Fruit fly (Drosophila melanogaster) whole organism, embryonic: ENCODE measurements around the gene Gip.
A peak's percentile ranks its signal among the peaks of the same experiment; 100 is the strongest.

ENCODE experiments used
- Abd-B ChIP-seq: fragments of 200-800 bp; sonication (Bioruptor generic); optimal IDR thresholded peaks from 2 replicates; lab custom pipeline; 2018; ENCODE audit warnings: missing biosample characterization, mild to moderate bottlenecking, missing genetic modification characterization, moderate library complexity
- Ada2b ChIP-seq: fragments of 200-800 bp; sonication (Bioruptor generic); IDR thresholded peaks from 2 replicates; pipeline ENCODE4 v1.3.6; 2022; ENCODE audit warnings: missing biosample characterization, missing genetic modification characterization
- CG11398 ChIP-seq: fragments of 200-800 bp; sonication (Bioruptor generic); optimal IDR thresholded peaks from 2 replicates; lab custom pipeline; 2016; ENCODE audit warnings: missing biosample characterization, missing genetic modification characterization
- CG12659 ChIP-seq: fragments of 200-800 bp; sonication (Bioruptor generic); optimal IDR thresholded peaks from 3 replicates; lab custom pipeline; 2017; ENCODE audit warnings: mild to moderate bottlenecking, missing biosample characterization, missing genetic modification reagents, missing genetic modification characterization
- CG13624 ChIP-seq: fragments of 200-800 bp; sonication (Bioruptor generic); optimal IDR thresholded peaks from 2 replicates; lab custom pipeline; 2016; ENCODE audit warnings: missing biosample characterization, missing genetic modification characterization
- CG17385 ChIP-seq: fragments of 200-800 bp; sonication (Bioruptor generic); optimal IDR thresholded peaks from 3 replicates; lab custom pipeline; 2018; ENCODE audit warnings: missing biosample characterization, mild to moderate bottlenecking, missing genetic modification characterization
- CG17612 ChIP-seq: fragments of 200-800 bp; sonication (Bioruptor generic); IDR thresholded peaks from 2 replicates; pipeline ENCODE4 v1.3.6; 2022; ENCODE audit warnings: missing biosample characterization, missing genetic modification characterization
- CG17802 ChIP-seq: fragments of 200-800 bp; sonication (Bioruptor generic); optimal IDR thresholded peaks from 2 replicates; lab custom pipeline; 2018; ENCODE audit warnings: missing biosample characterization, mild to moderate bottlenecking, missing genetic modification characterization, moderate library complexity
- CG2202 ChIP-seq: fragments of 200-800 bp; sonication (Bioruptor generic); optimal IDR thresholded peaks from 2 replicates; lab custom pipeline; 2018; ENCODE audit warnings: missing biosample characterization, mild to moderate bottlenecking, missing genetic modification characterization
- CG31224 ChIP-seq: fragments of 200-800 bp; sonication (Bioruptor generic); IDR thresholded peaks from 2 replicates; pipeline ENCODE4 v1.3.6; 2022; ENCODE audit warnings: missing biosample characterization, missing genetic modification characterization
- CG33213 ChIP-seq: fragments of 200-800 bp; sonication (Bioruptor generic); optimal IDR thresholded peaks from 3 replicates; lab custom pipeline; 2016; ENCODE audit warnings: missing biosample characterization, missing genetic modification characterization
- CG3847 ChIP-seq: fragments of 200-800 bp; sonication (Bioruptor generic); IDR thresholded peaks from 2 replicates; pipeline ENCODE4 v1.3.6; 2022; ENCODE audit warnings: missing biosample characterization, missing genetic modification characterization
- CG4820 ChIP-seq: fragments of 200-800 bp; sonication (Bioruptor generic); optimal IDR thresholded peaks from 3 replicates; lab custom pipeline; 2016; ENCODE audit warnings: missing biosample characterization, missing genetic modification characterization
- CG5245 ChIP-seq: fragments of 200-800 bp; sonication (Bioruptor generic); optimal IDR thresholded peaks from 3 replicates; lab custom pipeline; 2016; ENCODE audit warnings: missing biosample characterization, missing genetic modification characterization
- CG6683 ChIP-seq: fragments of 200-800 bp; sonication (Bioruptor generic); optimal IDR thresholded peaks from 2 replicates; lab custom pipeline; 2017; ENCODE audit warnings: missing biosample characterization, mild to moderate bottlenecking, missing genetic modification characterization, missing genetic modification reagents
- CG6813 ChIP-seq: fragments of 200-800 bp; sonication (Bioruptor generic); optimal IDR thresholded peaks from 2 replicates; lab custom pipeline; 2017; ENCODE audit warnings: missing biosample characterization, missing genetic modification characterization, mild to moderate bottlenecking, moderate library complexity, missing genetic modification reagents
- CG7271 ChIP-seq: fragments of 200-800 bp; sonication (Bioruptor generic); optimal IDR thresholded peaks from 2 replicates; lab custom pipeline; 2018; ENCODE audit warnings: missing biosample characterization, mild to moderate bottlenecking, missing genetic modification characterization, moderate library complexity
- CG8089 ChIP-seq: fragments of 200-800 bp; sonication (Bioruptor generic); optimal IDR thresholded peaks from 3 replicates; lab custom pipeline; 2016; ENCODE audit warnings: missing biosample characterization, missing genetic modification characterization
- CG8281 ChIP-seq: fragments of 200-800 bp; sonication (Bioruptor generic); optimal IDR thresholded peaks from 2 replicates; lab custom pipeline; 2018; ENCODE audit warnings: missing biosample characterization, mild to moderate bottlenecking, missing genetic modification characterization, moderate library complexity
- CG8359 ChIP-seq: fragments of 200-800 bp; sonication (Bioruptor generic); optimal IDR thresholded peaks from 2 replicates; lab custom pipeline; 2017; ENCODE audit warnings: missing biosample characterization, mild to moderate bottlenecking, missing genetic modification characterization, borderline replicate concordance
- Fer2 ChIP-seq: fragments of 200-800 bp; sonication (Bioruptor generic); optimal IDR thresholded peaks from 2 replicates; lab custom pipeline; 2018; ENCODE audit warnings: missing biosample characterization, mild to moderate bottlenecking, missing genetic modification characterization, moderate library complexity
- H15 ChIP-seq: fragments of 200-800 bp; sonication (Bioruptor generic); IDR thresholded peaks from 3 replicates; pipeline ENCODE4 v1.3.6; 2022; ENCODE audit warnings: missing biosample characterization, missing genetic modification characterization
- Hsf ChIP-seq: fragments of 200-800 bp; sonication (Bioruptor generic); optimal IDR thresholded peaks from 3 replicates; lab custom pipeline; 2016; ENCODE audit warnings: missing biosample characterization, missing genetic modification characterization
- Neu2 ChIP-seq: fragments of 200-800 bp; sonication (Bioruptor generic); optimal IDR thresholded peaks from 3 replicates; lab custom pipeline; 2016; ENCODE audit warnings: missing biosample characterization, missing genetic modification characterization, borderline replicate concordance
- Nf-YC ChIP-seq: fragments of 200-800 bp; optimal IDR thresholded peaks from 3 replicates; lab custom pipeline; 2019; ENCODE audit warnings: missing biosample characterization, mild to moderate bottlenecking, missing genetic modification characterization, moderate library complexity
- Rx ChIP-seq: fragments of 200-800 bp; sonication (Bioruptor generic); IDR thresholded peaks from 2 replicates; pipeline ENCODE4 v1.3.6; 2022; ENCODE audit warnings: missing biosample characterization, missing genetic modification characterization
- Sox100B ChIP-seq: fragments of 200-800 bp; sonication (Bioruptor generic); optimal IDR thresholded peaks from 3 replicates; lab custom pipeline; 2018; ENCODE audit warnings: missing biosample characterization, mild to moderate bottlenecking, missing genetic modification characterization
- Ssrp ChIP-seq: fragments of 200-800 bp; sonication (Bioruptor generic); optimal IDR thresholded peaks from 2 replicates; lab custom pipeline; 2018; ENCODE audit warnings: missing biosample characterization, mild to moderate bottlenecking, missing genetic modification characterization, moderate library complexity
- abd-A ChIP-seq: fragments of 200-800 bp; sonication (Bioruptor generic); optimal IDR thresholded peaks from 3 replicates; lab custom pipeline; 2019; ENCODE audit warnings: missing biosample characterization, mild to moderate bottlenecking, missing genetic modification characterization, moderate library complexity
- ac ChIP-seq: fragments of 200-800 bp; sonication (Bioruptor generic); optimal IDR thresholded peaks from 3 replicates; lab custom pipeline; 2017; ENCODE audit warnings: missing biosample characterization, mild to moderate bottlenecking, missing genetic modification characterization
- amos ChIP-seq: fragments of 200-800 bp; sonication (Bioruptor generic); IDR thresholded peaks from 2 replicates; pipeline ENCODE4 v1.3.6; 2022; ENCODE audit warnings: missing biosample characterization, missing genetic modification characterization; ENCODE audit not compliant: partially characterized antibody
- bowl ChIP-seq: fragments of 200-800 bp; sonication (Bioruptor generic); IDR thresholded peaks from 2 replicates; pipeline ENCODE4 v1.3.6; 2022; ENCODE audit warnings: missing biosample characterization, missing genetic modification characterization
- cad ChIP-seq: fragments of >200 bp; optimal IDR thresholded peaks from 2 replicates; lab custom pipeline; 2017; ENCODE audit warnings: missing biosample characterization, missing genetic modification characterization
- crp ChIP-seq, 2 experiments: fragments of 200-800 bp; sonication (Bioruptor generic); optimal IDR thresholded peaks; 2 replicates in 1 of 2; 3 replicates in 1 of 2; lab custom pipeline; 2017; ENCODE audit warnings: missing biosample characterization in 2 of 2, missing genetic modification characterization in 2 of 2, mild to moderate bottlenecking in 1 of 2, moderate library complexity in 1 of 2
- dmrt11E ChIP-seq: fragments of 200-800 bp; sonication (Bioruptor generic); optimal IDR thresholded peaks from 3 replicates; lab custom pipeline; 2018; ENCODE audit warnings: missing biosample characterization, mild to moderate bottlenecking, missing genetic modification characterization, moderate library complexity
- dysf ChIP-seq: fragments of 200-800 bp; sonication (Bioruptor generic); IDR thresholded peaks from 3 replicates; pipeline ENCODE4 v1.3.6; 2022; ENCODE audit warnings: missing biosample characterization, missing genetic modification characterization
- en ChIP-seq: fragments of 200-800 bp; sonication (Bioruptor generic); optimal IDR thresholded peaks from 2 replicates; lab custom pipeline; 2016; ENCODE audit warnings: missing biosample characterization, missing genetic modification characterization
- exex ChIP-seq: fragments of 200-800 bp; sonication (Bioruptor generic); optimal IDR thresholded peaks from 4 replicates; lab custom pipeline; 2018; ENCODE audit warnings: missing biosample characterization, mild to moderate bottlenecking, missing genetic modification characterization, moderate library complexity
- fd3F ChIP-seq: fragments of 200-800 bp; sonication (Bioruptor generic); optimal IDR thresholded peaks from 2 replicates; lab custom pipeline; 2018; ENCODE audit warnings: missing biosample characterization, mild to moderate bottlenecking, missing genetic modification characterization, moderate library complexity
- gcm2 ChIP-seq: fragments of 200-800 bp; sonication (Bioruptor generic); optimal IDR thresholded peaks from 2 replicates; lab custom pipeline; 2016; ENCODE audit warnings: missing biosample characterization, missing genetic modification characterization
- grau ChIP-seq: fragments of 200-800 bp; optimal IDR thresholded peaks from 3 replicates; lab custom pipeline; 2019; ENCODE audit warnings: missing biosample characterization, mild to moderate bottlenecking, missing genetic modification characterization, moderate library complexity
- klu ChIP-seq: fragments of 200-800 bp; sonication (Bioruptor generic); IDR thresholded peaks from 2 replicates; pipeline ENCODE4 v1.3.6; 2022; ENCODE audit warnings: missing biosample characterization, missing genetic modification characterization
- onecut ChIP-seq: fragments of 200-800 bp; sonication (Bioruptor generic); IDR thresholded peaks from 2 replicates; pipeline ENCODE4 v1.3.6; 2022; ENCODE audit warnings: missing biosample characterization, missing genetic modification characterization
- pita ChIP-seq: fragments of 200-800 bp; sonication (Bioruptor generic); optimal IDR thresholded peaks from 2 replicates; lab custom pipeline; 2017; ENCODE audit warnings: missing biosample characterization, mild to moderate bottlenecking, missing genetic modification characterization
- sd ChIP-seq: fragments of 200-800 bp; sonication (Bioruptor generic); optimal IDR thresholded peaks from 3 replicates; lab custom pipeline; 2018; ENCODE audit warnings: missing biosample characterization, mild to moderate bottlenecking, missing genetic modification characterization, moderate library complexity
- slp2 ChIP-seq: fragments of 200-800 bp; sonication (Bioruptor generic); optimal IDR thresholded peaks from 2 replicates; lab custom pipeline; 2016; ENCODE audit warnings: missing biosample characterization, missing genetic modification characterization
- sob ChIP-seq: fragments of 200-800 bp; sonication (Bioruptor generic); IDR thresholded peaks from 2 replicates; pipeline ENCODE4 v1.3.6; 2022; ENCODE audit warnings: missing biosample characterization, missing genetic modification characterization
- wor ChIP-seq: fragments of 200-800 bp; sonication (Bioruptor generic); IDR thresholded peaks from 2 replicates; pipeline ENCODE4 v1.3.6; 2022; ENCODE audit warnings: missing biosample characterization, missing genetic modification characterization
- zfh2 ChIP-seq: fragments of 200-800 bp; sonication (Bioruptor generic); optimal IDR thresholded peaks from 2 replicates; lab custom pipeline; 2016; ENCODE audit warnings: missing biosample characterization, missing genetic modification characterization

Gip gene

DNA sequence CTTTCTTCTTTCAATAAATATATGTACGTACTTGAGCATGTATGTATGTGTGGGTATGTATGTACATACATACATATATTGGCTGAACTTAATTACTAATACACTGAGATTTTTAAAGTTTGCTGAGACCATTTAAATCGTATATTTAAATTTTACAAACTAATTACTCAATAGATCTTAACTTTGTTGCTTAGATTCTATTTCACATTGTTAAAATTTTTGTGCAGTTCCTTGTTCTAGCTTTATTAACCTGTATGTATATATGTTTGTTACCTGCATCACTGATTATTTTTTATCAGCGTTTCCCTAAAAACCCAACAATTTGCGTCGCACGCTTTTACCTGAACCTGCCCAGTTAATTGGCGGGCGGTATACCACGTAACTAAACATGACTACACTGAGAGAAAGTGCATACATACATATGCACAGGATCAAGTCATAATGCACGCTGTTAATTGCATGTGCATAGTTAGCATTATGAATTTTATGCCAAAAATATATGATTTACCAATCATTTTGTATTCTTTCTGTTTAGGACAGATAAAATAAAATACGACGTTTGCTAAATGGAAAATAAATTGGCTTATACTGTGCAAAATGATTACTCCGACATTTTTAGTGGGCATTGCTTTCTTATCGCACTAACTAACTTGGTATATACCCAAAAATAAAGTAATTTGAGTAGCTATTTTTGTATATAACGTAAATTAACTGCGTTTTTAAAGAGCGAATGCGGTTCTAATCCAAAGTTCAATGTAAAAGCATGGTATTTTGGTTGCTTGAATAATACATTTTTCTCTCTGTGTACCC is 33.1 kb upstream of the Gip start (continued):
- TF ChIP-seq fd3F (GFP tag; lab: Kevin White, UChicago) (no peak), cad (no peak), CG31224 (no peak), CG4820 (peak; percentile 20), Ssrp (peak; percentile 6), crp (GFP tag; optimal IDR thresholded peaks at IDR 0.05; lab: Kevin White, UChicago) (no peak), H15 (0 out of 3 replicates have a peak, but pooled peaks have one; percentile 32), Fer2 (tag; lab: Kevin White, UChicago) (no peak), gcm2 (GFP tag; lab: Kevin White, UChicago) (no peak), CG13624 (peak; percentile 36), Sox100B (GFP tag; lab: Kevin White, UChicago) (peak; percentile 50), Rx (no peak), CG33213 (GFP tag; lab: Kevin White, UChicago) (no peak), CG12659 (GFP tag; lab: Kevin White, UChicago) (peak; percentile 37), Neu2 (GFP tag; lab: Kevin White, UChicago) (no peak), dysf (0 out of 3 replicates have a peak, but pooled peaks have one; percentile 22), wor (GFP tag; lab: Robert Waterston, UW) (no peak), amos (GFP tag; lab: Robert Waterston, UW) (no peak), sob (no peak), CG2202 (tag; lab: Kevin White, UChicago) (no peak), pita (GFP tag; lab: Kevin White, UChicago) (no peak), CG11398 (peak; percentile 20), grau (tag; lab: Kevin White, UChicago) (peak; percentile 39), klu (GFP tag; lab: Robert Waterston, UW) (no peak), bowl (GFP tag; lab: Robert Waterston, UW) (no peak), CG8359 (no peak), CG5245 (GFP tag; lab: Kevin White, UChicago) (no peak), Nf-YC (tag; lab: Kevin White, UChicago) (no peak), CG17802 (tag; lab: Kevin White, UChicago) (no peak), en (GFP tag; lab: Kevin White, UChicago) (no peak), ac (no peak), CG8281 (tag; lab: Kevin White, UChicago) (no peak), exex (tag; lab: Kevin White, UChicago) (no peak), CG8089 (no peak), CG6813 (GFP tag; lab: Kevin White, UChicago) (no peak), CG6683 (no peak), CG3847 (GFP tag; lab: Robert Waterston, UW) (0 out of 2 replicates have a peak, but pooled peaks have one; percentile 20), Hsf (no peak), dmrt11E (tag; lab: Kevin White, UChicago) (no peak), CG17612 (GFP tag; lab: Robert Waterston, UW) (no peak), abd-A (no peak), slp2 (peak; percentile 5), onecut (no peak), Abd-B (GFP tag; lab: Kevin White, UChicago) (no peak), sd (tag; lab: Kevin White, UChicago) (no peak), CG7271 (tag; lab: Kevin White, UChicago) (no peak), CG17385 (GFP tag; lab: Kevin White, UChicago) (peak; percentile 11), zfh2 (GFP tag; lab: Kevin White, UChicago) (no peak), Ada2b (GFP tag; lab: Robert Waterston, UW) (no peak)
